Fruit fly (Drosophila melanogaster) Kc167 (cell line): ENCODE results near the gene CG18641.

Experiments
- Myc ChIP-seq: fragments of >200 bp; optimal IDR thresholded peaks from 2 replicates; lab custom pipeline; 2017; ENCODE audit warnings: missing external identifiers
- Sin3A ChIP-seq: fragments of >200 bp; optimal IDR thresholded peaks from 2 replicates; lab custom pipeline; 2018; ENCODE audit warnings: missing external identifiers
- h ChIP-seq: fragments of >200 bp; optimal IDR thresholded peaks from 3 replicates; lab custom pipeline; 2018; ENCODE audit warnings: missing external identifiers
- insv ChIP-seq: fragments of >200 bp; optimal IDR thresholded peaks from 3 replicates; lab custom pipeline; 2018; ENCODE audit warnings: missing external identifiers
- psq ChIP-seq: fragments of >200 bp; optimal IDR thresholded peaks from 2 replicates; lab custom pipeline; 2017; ENCODE audit warnings: missing external identifiers
- ttk ChIP-seq: sonication (Bioruptor generic); optimal IDR thresholded peaks from 2 replicates; lab custom pipeline; 2017; ENCODE audit warnings: missing external identifiers

DNA sequence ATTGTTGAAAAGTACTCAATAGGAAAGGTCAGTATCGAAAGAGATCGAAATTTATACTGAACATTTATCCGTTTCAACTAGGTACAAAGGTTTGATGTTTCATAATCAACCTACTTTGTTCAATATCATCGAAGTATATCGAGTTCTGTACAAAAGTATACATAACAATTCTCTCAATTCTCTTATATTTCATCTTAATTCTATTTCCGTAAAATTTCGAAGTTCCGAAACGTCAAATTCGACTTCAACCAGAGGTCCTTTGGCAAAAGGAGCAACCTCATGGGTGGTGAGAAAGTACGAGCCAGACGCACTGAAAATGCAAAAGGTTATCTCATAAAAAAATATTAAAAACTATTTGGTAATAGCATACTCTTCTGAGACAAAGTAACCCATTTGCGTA is 1.5 kb upstream of the CG18641 start, which contains the start of gene CG31948:
- TF ChIP-seq psq (lab: Kevin White, UChicago): no peak
- TF ChIP-seq insv (lab: Kevin White, UChicago): no peak
- TF ChIP-seq ttk (lab: Kevin White, UChicago): no peak
- no peak for TF ChIP-seq h (lab: Kevin White, UChicago)
- no peak for TF ChIP-seq Sin3A (lab: Kevin White, UChicago)
- no peak for TF ChIP-seq Myc
